Fruit fly (Drosophila melanogaster) whole organism, embryonic: ENCODE measurements around the gene CG7483.
A peak's percentile ranks its signal among the peaks of the same experiment; 100 is the strongest.

Experiments used
- Abd-B ChIP-seq: fragments of 200-800 bp; sonication (Bioruptor generic); optimal IDR thresholded peaks from 2 replicates; lab custom pipeline; 2018; ENCODE audit warnings: missing biosample characterization, mild to moderate bottlenecking, missing genetic modification characterization, moderate library complexity
- Bdp1 ChIP-seq: fragments of 200-800 bp; sonication (Bioruptor generic); optimal IDR thresholded peaks from 3 replicates; lab custom pipeline; 2016; ENCODE audit warnings: missing biosample characterization, missing genetic modification characterization
- C15 ChIP-seq: fragments of 200-800 bp; sonication (Bioruptor generic); IDR thresholded peaks from 3 replicates; pipeline ENCODE4 v1.3.6; 2022; ENCODE audit warnings: missing biosample characterization, missing genetic modification characterization
- CG10209 ChIP-seq: fragments of 200-800 bp; sonication (Bioruptor generic); optimal IDR thresholded peaks from 3 replicates; lab custom pipeline; 2017; ENCODE audit warnings: missing biosample characterization, mild to moderate bottlenecking, missing genetic modification characterization, missing genetic modification reagents
- CG10274 ChIP-seq: fragments of 200-800 bp; sonication (Bioruptor generic); optimal IDR thresholded peaks from 3 replicates; lab custom pipeline; 2017; ENCODE audit warnings: missing biosample characterization, mild to moderate bottlenecking, missing genetic modification characterization
- CG12744 ChIP-seq: fragments of 200-800 bp; sonication (Bioruptor generic); optimal IDR thresholded peaks from 2 replicates; lab custom pipeline; 2016; ENCODE audit warnings: missing biosample characterization, missing genetic modification characterization
- CG15479 ChIP-seq: fragments of 200-800 bp; sonication (Bioruptor generic); optimal IDR thresholded peaks from 3 replicates; lab custom pipeline; 2019; ENCODE audit warnings: missing biosample characterization, mild to moderate bottlenecking, missing genetic modification characterization, moderate library complexity
- CG15514 ChIP-seq: fragments of 200-800 bp; sonication (Bioruptor generic); optimal IDR thresholded peaks from 3 replicates; lab custom pipeline; 2017; ENCODE audit warnings: missing biosample characterization, missing genetic modification characterization, mild to moderate bottlenecking, moderate library complexity, missing genetic modification reagents
- CG15601 ChIP-seq: fragments of 200-800 bp; sonication (Bioruptor generic); optimal IDR thresholded peaks from 3 replicates; lab custom pipeline; 2019; ENCODE audit warnings: missing biosample characterization, mild to moderate bottlenecking, missing genetic modification characterization, moderate library complexity
- CG15696 ChIP-seq: fragments of 200-800 bp; sonication (Bioruptor generic); optimal IDR thresholded peaks from 2 replicates; lab custom pipeline; 2019; ENCODE audit warnings: missing biosample characterization, mild to moderate bottlenecking, missing genetic modification characterization, moderate library complexity
- CG18619 ChIP-seq: fragments of 200-800 bp; sonication (Bioruptor generic); optimal IDR thresholded peaks from 3 replicates; lab custom pipeline; 2017; ENCODE audit warnings: missing biosample characterization, mild to moderate bottlenecking, missing genetic modification characterization
- CG2202 ChIP-seq: fragments of 200-800 bp; sonication (Bioruptor generic); optimal IDR thresholded peaks from 2 replicates; lab custom pipeline; 2018; ENCODE audit warnings: missing biosample characterization, mild to moderate bottlenecking, missing genetic modification characterization
- CG32767 ChIP-seq: fragments of 200-800 bp; sonication (Bioruptor generic); IDR thresholded peaks from 2 replicates; pipeline ENCODE4 v1.3.6; 2022; ENCODE audit warnings: missing biosample characterization, missing genetic modification characterization
- CG3847 ChIP-seq: fragments of 200-800 bp; sonication (Bioruptor generic); IDR thresholded peaks from 2 replicates; pipeline ENCODE4 v1.3.6; 2022; ENCODE audit warnings: missing biosample characterization, missing genetic modification characterization
- CG3995 ChIP-seq: fragments of 200-800 bp; sonication (Bioruptor generic); optimal IDR thresholded peaks from 3 replicates; lab custom pipeline; 2016; ENCODE audit warnings: missing biosample characterization, missing genetic modification characterization
- CG6813 ChIP-seq: fragments of 200-800 bp; sonication (Bioruptor generic); optimal IDR thresholded peaks from 2 replicates; lab custom pipeline; 2017; ENCODE audit warnings: missing biosample characterization, missing genetic modification characterization, mild to moderate bottlenecking, moderate library complexity, missing genetic modification reagents
- CG7271 ChIP-seq: fragments of 200-800 bp; sonication (Bioruptor generic); optimal IDR thresholded peaks from 2 replicates; lab custom pipeline; 2018; ENCODE audit warnings: missing biosample characterization, mild to moderate bottlenecking, missing genetic modification characterization, moderate library complexity
- Ets65A ChIP-seq: fragments of 200-800 bp; sonication (Bioruptor generic); peaks from one replicate; lab custom pipeline; 2016; ENCODE audit warnings: missing biosample characterization, missing genetic modification characterization
- Hand ChIP-seq: fragments of 200-800 bp; sonication (Bioruptor generic); optimal IDR thresholded peaks from 2 replicates; lab custom pipeline; 2017; ENCODE audit warnings: mild to moderate bottlenecking, missing biosample characterization, missing genetic modification reagents, missing genetic modification characterization
- Hr3 ChIP-seq: fragments of 200-800 bp; sonication (Bioruptor generic); optimal IDR thresholded peaks from 3 replicates; lab custom pipeline; 2016; ENCODE audit warnings: missing biosample characterization, missing genetic modification characterization
- Med ChIP-seq: fragments of 200-800 bp; sonication (Bioruptor generic); peaks from one replicate; lab custom pipeline; 2016; ENCODE audit warnings: missing biosample characterization, missing genetic modification characterization, mild to moderate bottlenecking, inconsistent platforms, moderate library complexity
- Mrtf ChIP-seq: fragments of 200-800 bp; sonication (Bioruptor generic); IDR thresholded peaks from 3 replicates; pipeline ENCODE4 v1.3.6; 2022; ENCODE audit warnings: missing biosample characterization, missing genetic modification characterization
- PHDP ChIP-seq: fragments of 200-800 bp; sonication (Bioruptor generic); optimal IDR thresholded peaks from 3 replicates; lab custom pipeline; 2018; ENCODE audit warnings: missing biosample characterization, mild to moderate bottlenecking, missing genetic modification characterization, moderate library complexity
- Pdp1 ChIP-seq, 2 experiments: fragments of 200-800 bp; sonication (Bioruptor generic); optimal IDR thresholded peaks; 3 replicates each; lab custom pipeline; 2016; ENCODE audit warnings: missing biosample characterization in 2 of 2, missing genetic modification characterization in 2 of 2, mild to moderate bottlenecking in 1 of 2, moderate library complexity in 1 of 2
- Side ChIP-seq: fragments of 200-800 bp; sonication (Bioruptor generic); optimal IDR thresholded peaks from 2 replicates; lab custom pipeline; 2016; ENCODE audit warnings: missing biosample characterization, missing genetic modification characterization
- Sin3A ChIP-seq: fragments of >200 bp; optimal IDR thresholded peaks from 2 replicates; lab custom pipeline; 2018
- Ssrp ChIP-seq: fragments of 200-800 bp; sonication (Bioruptor generic); optimal IDR thresholded peaks from 2 replicates; lab custom pipeline; 2018; ENCODE audit warnings: missing biosample characterization, mild to moderate bottlenecking, missing genetic modification characterization, moderate library complexity
- ac ChIP-seq: fragments of 200-800 bp; sonication (Bioruptor generic); optimal IDR thresholded peaks from 3 replicates; lab custom pipeline; 2017; ENCODE audit warnings: missing biosample characterization, mild to moderate bottlenecking, missing genetic modification characterization
- amos ChIP-seq: fragments of 200-800 bp; sonication (Bioruptor generic); IDR thresholded peaks from 2 replicates; pipeline ENCODE4 v1.3.6; 2022; ENCODE audit warnings: missing biosample characterization, missing genetic modification characterization; ENCODE audit not compliant: partially characterized antibody
- cad ChIP-seq: fragments of >200 bp; optimal IDR thresholded peaks from 2 replicates; lab custom pipeline; 2017; ENCODE audit warnings: missing biosample characterization, missing genetic modification characterization
- chn ChIP-seq: fragments of 200-800 bp; sonication (Bioruptor generic); optimal IDR thresholded peaks from 2 replicates; lab custom pipeline; 2016; ENCODE audit warnings: missing biosample characterization, missing genetic modification characterization
- fd102C ChIP-seq: fragments of 200-800 bp; sonication (Bioruptor generic); optimal IDR thresholded peaks from 2 replicates; lab custom pipeline; 2018; ENCODE audit warnings: missing biosample characterization, mild to moderate bottlenecking, missing genetic modification characterization, moderate library complexity
- fu2 ChIP-seq: fragments of 200-800 bp; sonication (Bioruptor generic); optimal IDR thresholded peaks from 2 replicates; lab custom pipeline; 2016; ENCODE audit warnings: missing biosample characterization, missing genetic modification characterization
- gsb-n ChIP-seq: fragments of 200-800 bp; sonication (Bioruptor generic); optimal IDR thresholded peaks from 3 replicates; lab custom pipeline; 2018; ENCODE audit warnings: missing biosample characterization, mild to moderate bottlenecking, missing genetic modification characterization
- lola ChIP-seq, 3 experiments: fragments of >200 bp in 2 of 3; fragments of 200-800 bp in 1 of 3; sonication (Bioruptor generic) in 1 of 3; optimal IDR thresholded peaks; 2 replicates each; lab custom pipeline; 2017 to 2019; ENCODE audit warnings: missing biosample characterization in 3 of 3, missing genetic modification characterization in 3 of 3, mild to moderate bottlenecking in 1 of 3, moderate library complexity in 1 of 3
- nau ChIP-seq: fragments of 200-800 bp; sonication (Bioruptor generic); optimal IDR thresholded peaks from 3 replicates; lab custom pipeline; 2017; ENCODE audit warnings: missing biosample characterization, mild to moderate bottlenecking, missing genetic modification characterization, missing genetic modification reagents
- pan ChIP-seq, 4 experiments: fragments of >200 bp in 3 of 4; fragments of 200-800 bp in 1 of 4; sonication (Bioruptor generic) in 1 of 4; optimal IDR thresholded peaks in 3 of 4; IDR thresholded peaks in 1 of 4; 2 replicates each; pipeline versions ENCODE4 v1.3.6 to Lab custom; 2017 to 2022; ENCODE audit warnings: missing biosample characterization in 2 of 4, missing genetic modification characterization in 2 of 4, mixed read lengths in 1 of 4
- sc ChIP-seq, 3 experiments: fragments of >200 bp in 2 of 3; fragments of 200-800 bp in 1 of 3; sonication (Bioruptor generic) in 1 of 3; optimal IDR thresholded peaks; 2 replicates in 2 of 3; 3 replicates in 1 of 3; lab custom pipeline; 2017; ENCODE audit warnings: mild to moderate bottlenecking in 1 of 3, missing biosample characterization in 1 of 3, missing genetic modification characterization in 1 of 3, missing genetic modification reagents in 1 of 3
- sob ChIP-seq: fragments of 200-800 bp; sonication (Bioruptor generic); IDR thresholded peaks from 2 replicates; pipeline ENCODE4 v1.3.6; 2022; ENCODE audit warnings: missing biosample characterization, missing genetic modification characterization
- tin ChIP-seq: fragments of 200-800 bp; sonication (Bioruptor generic); optimal IDR thresholded peaks from 3 replicates; lab custom pipeline; 2016; ENCODE audit warnings: missing biosample characterization, missing genetic modification characterization
- tll ChIP-seq, 2 experiments: fragments of 200-800 bp in 1 of 2; fragments of >200 bp in 1 of 2; sonication (Bioruptor generic) in 1 of 2; optimal IDR thresholded peaks; 2 replicates each; lab custom pipeline; 2017 to 2019; ENCODE audit warnings: missing biosample characterization in 2 of 2, missing genetic modification characterization in 2 of 2, mild to moderate bottlenecking in 1 of 2, moderate library complexity in 1 of 2
- trh ChIP-seq: fragments of 200-800 bp; sonication (Bioruptor generic); optimal IDR thresholded peaks from 2 replicates; lab custom pipeline; 2016; ENCODE audit warnings: missing biosample characterization, missing genetic modification characterization
- zen2 ChIP-seq: fragments of 200-800 bp; sonication (Bioruptor generic); IDR thresholded peaks from 3 replicates; pipeline ENCODE4 v1.3.6; 2022; ENCODE audit warnings: missing biosample characterization, missing genetic modification characterization; ENCODE audit not compliant: partially characterized antibody

The CG7483 gene

dm6 chr3R:8306188-8306926, 6.7 kb upstream of the CG7483 start (continued):
- TF ChIP-seq Pdp1 (GFP tag; optimal IDR thresholded peaks at IDR 0.05; lab: Kevin White, UChicago), result no peak

- no peak for TF ChIP-seq Hand
- TF ChIP-seq PHDP (tag; lab: Kevin White, UChicago), result no peak
- TF ChIP-seq Ets65A (GFP tag; lab: Kevin White, UChicago), result peak; percentile 90
Measured at dm6 chr3R:8306927-8307261, 6.1 kb upstream of the CG7483 start.

- TF ChIP-seq CG12744 (GFP tag; lab: Kevin White, UChicago) (no peak), chn (GFP tag; lab: Kevin White, UChicago) (no peak), cad (GFP tag; lab: Kevin White, UChicago) (peak; percentile 82), Med (GFP tag; lab: Kevin White, UChicago) (peak; percentile 36), CG3847 (GFP tag; lab: Robert Waterston, UW) (no peak), Hr3 (no peak), zen2 (GFP tag; lab: Robert Waterston, UW) (no peak), pan (optimal IDR thresholded peaks at IDR 0.05; lab: Kevin White, UChicago) (no peak), pan (GFP tag; optimal IDR thresholded peaks at IDR 0.05 in 1 of 2, IDR thresholded peaks at IDR 0.05 in 1 of 2) (no peak), CG15479 (GFP tag; lab: Kevin White, UChicago) (no peak), tll (GFP tag; optimal IDR thresholded peaks at IDR 0.05; lab: Kevin White, UChicago) (peak in 1 of 2 experiments; percentile 94)
Measured at dm6 chr3R:8307283-8307682, 5.7 kb upstream of the CG7483 start.

dm6 chr3R:8308515-8308959, 4.5 kb upstream of the CG7483 start, which contains the start of gene tex:
Gene tex, minus strand, starts transcription at chr3R:8308645.
- TF ChIP-seq sob (no peak), fu2 (no peak), trh (no peak), CG6813 (GFP tag; lab: Kevin White, UChicago) (peak; percentile 67), sc (optimal IDR thresholded peaks at IDR 0.05; lab: Kevin White, UChicago) (no peak), sc (GFP tag; optimal IDR thresholded peaks at IDR 0.05; lab: Kevin White, UChicago) (peak; percentile 15), CG32767 (GFP tag; lab: Robert Waterston, UW) (no peak), fd102C (GFP tag; lab: Kevin White, UChicago) (peak; percentile 1), nau (GFP tag; lab: Kevin White, UChicago) (no peak), Side (GFP tag; lab: Kevin White, UChicago) (no peak), CG7271 (tag; lab: Kevin White, UChicago) (peak; percentile 44), CG10209 (GFP tag; lab: Kevin White, UChicago) (no peak), Ets65A (GFP tag; lab: Kevin White, UChicago) (no peak), CG10274 (GFP tag; lab: Kevin White, UChicago) (no peak), Bdp1 (no peak), Ssrp (tag; lab: Kevin White, UChicago) (no peak), Mrtf (GFP tag; lab: Robert Waterston, UW) (no peak), CG15514 (GFP tag; lab: Kevin White, UChicago) (peak; percentile 56), lola (GFP tag; optimal IDR thresholded peaks at IDR 0.05; lab: Kevin White, UChicago) (peak in 1 of 3 experiments; percentile 49), gsb-n (tag; lab: Kevin White, UChicago) (no peak), Abd-B (no peak), amos (GFP tag; lab: Robert Waterston, UW) (peak; percentile 51), CG18619 (no peak), Sin3A (lab: Kevin White, UChicago) (peak; percentile 26), CG3995 (no peak), CG2202 (tag; lab: Kevin White, UChicago) (peak; percentile 63), C15 (GFP tag; lab: Robert Waterston, UW) (no peak), CG15601 (tag; lab: Kevin White, UChicago) (peak; percentile 55), ac (GFP tag; lab: Kevin White, UChicago) (peak; percentile 53), tin (GFP tag; lab: Kevin White, UChicago) (no peak), CG15696 (tag; lab: Kevin White, UChicago) (peak; percentile 68)
